Worm (Caenorhabditis elegans) whole organism, mixed stage, embryonic: ENCODE measurements around the gene hpo-18.
A peak's percentile ranks its signal among the peaks of the same experiment; 100 is the strongest.

Experiments used
- M03D4.4 ChIP-seq: sonication (generic microtip); optimal IDR thresholded peaks from 2 replicates; lab custom pipeline; 2017; ENCODE audit warnings: mild to moderate bottlenecking, missing genetic modification characterization, missing compliant biosample characterization
- bed-3 ChIP-seq: fragments of 200-800 bp; sonication (Bioruptor generic); optimal IDR thresholded peaks from 3 replicates; lab custom pipeline; 2018; ENCODE audit warnings: mild to moderate bottlenecking, missing genetic modification characterization, moderate library complexity, missing compliant biosample characterization
- blmp-1 ChIP-seq: fragments of 150-350 bp; optimal IDR thresholded peaks from 2 replicates; lab custom pipeline; 2014; ENCODE audit warnings: missing biosample characterization, missing genetic modification characterization
- ceh-39 ChIP-seq: fragments of 150-350 bp; optimal IDR thresholded peaks from 2 replicates; lab custom pipeline; 2014; ENCODE audit warnings: missing biosample characterization, missing genetic modification characterization
- ceh-83 ChIP-seq: fragments of 200-800 bp; sonication (Bioruptor generic); optimal IDR thresholded peaks from 2 replicates; lab custom pipeline; 2018; ENCODE audit warnings: mild to moderate bottlenecking, missing genetic modification characterization, missing compliant biosample characterization
- ces-1 ChIP-seq: fragments of 150-350 bp; optimal IDR thresholded peaks from 2 replicates; lab custom pipeline; 2014; ENCODE audit warnings: missing biosample characterization, missing genetic modification reagents, missing genetic modification characterization
- cnd-1 ChIP-seq: fragments of 200-800 bp; sonication (Bioruptor generic); optimal IDR thresholded peaks from 2 replicates; lab custom pipeline; 2018; ENCODE audit warnings: mild to moderate bottlenecking, missing genetic modification characterization, missing compliant biosample characterization
- drap-1 ChIP-seq: fragments of 200-800 bp; sonication (Bioruptor generic); optimal IDR thresholded peaks from 3 replicates; lab custom pipeline; 2018; ENCODE audit warnings: mild to moderate bottlenecking, missing genetic modification characterization, missing compliant biosample characterization
- elt-1 ChIP-seq: sonication (generic microtip); optimal IDR thresholded peaks from 2 replicates; lab custom pipeline; 2017; ENCODE audit warnings: missing genetic modification characterization, mild to moderate bottlenecking, missing compliant biosample characterization, antibody characterized with exemption, moderate library complexity, borderline replicate concordance; ENCODE audit not compliant: insufficient read depth
- elt-3 ChIP-seq: fragments of 150-350 bp; optimal IDR thresholded peaks from 2 replicates; lab custom pipeline; 2014; ENCODE audit warnings: missing biosample characterization, missing genetic modification characterization
- hlh-1 ChIP-seq: fragments of 150-350 bp; optimal IDR thresholded peaks from 2 replicates; lab custom pipeline; 2014; ENCODE audit warnings: missing biosample characterization, missing genetic modification reagents, missing genetic modification characterization
- lin-13 ChIP-seq: fragments of 150-350 bp; optimal IDR thresholded peaks from 2 replicates; lab custom pipeline; 2014; ENCODE audit warnings: missing biosample characterization, missing genetic modification characterization
- lin-32 ChIP-seq: fragments of 200-800 bp; sonication (Bioruptor generic); optimal IDR thresholded peaks from 2 replicates; lab custom pipeline; 2018; ENCODE audit warnings: mild to moderate bottlenecking, missing genetic modification characterization, missing compliant biosample characterization
- lsy-2 ChIP-seq: fragments of 150-350 bp; optimal IDR thresholded peaks from 2 replicates; lab custom pipeline; 2014; ENCODE audit warnings: missing biosample characterization, missing genetic modification characterization
- mab-5 ChIP-seq: fragments of 150-350 bp; optimal IDR thresholded peaks from 2 replicates; lab custom pipeline; 2014; ENCODE audit warnings: missing biosample characterization, missing genetic modification characterization
- mep-1 ChIP-seq: fragments of 150-350 bp; optimal IDR thresholded peaks from 2 replicates; lab custom pipeline; 2017; ENCODE audit warnings: missing biosample characterization, missing genetic modification reagents, missing genetic modification characterization, inconsistent platforms
- mls-2 ChIP-seq: sonication (generic microtip); optimal IDR thresholded peaks from 2 replicates; lab custom pipeline; 2016; ENCODE audit warnings: mild to moderate bottlenecking, missing genetic modification characterization, moderate library complexity, missing compliant biosample characterization
- nhr-12 ChIP-seq: fragments of 150-350 bp; optimal IDR thresholded peaks from 2 replicates; lab custom pipeline; 2014; ENCODE audit warnings: missing biosample characterization, missing genetic modification characterization
- nhr-2 ChIP-seq: fragments of 150-350 bp; optimal IDR thresholded peaks from 2 replicates; lab custom pipeline; 2014; ENCODE audit warnings: missing biosample characterization, missing genetic modification characterization
- nhr-237 ChIP-seq: fragments of 150-350 bp; optimal IDR thresholded peaks from 2 replicates; lab custom pipeline; 2014; ENCODE audit warnings: missing biosample characterization, missing genetic modification characterization
- nhr-28 ChIP-seq: fragments of 150-350 bp; optimal IDR thresholded peaks from 2 replicates; lab custom pipeline; 2014; ENCODE audit warnings: missing biosample characterization, missing genetic modification characterization
- pha-4 ChIP-seq: fragments of 150-350 bp; optimal IDR thresholded peaks from 2 replicates; lab custom pipeline; 2018; ENCODE audit warnings: missing biosample characterization, missing genetic modification reagents, missing genetic modification characterization
- sem-2 ChIP-seq: fragments of 200-800 bp; sonication (Bioruptor generic); optimal IDR thresholded peaks from 2 replicates; lab custom pipeline; 2018; ENCODE audit warnings: mild to moderate bottlenecking, missing genetic modification characterization, missing compliant biosample characterization
- sptf-1 ChIP-seq: sonication (generic microtip); optimal IDR thresholded peaks from 2 replicates; lab custom pipeline; 2017; ENCODE audit warnings: mild to moderate bottlenecking, missing genetic modification characterization, moderate library complexity, missing compliant biosample characterization
- tbx-8 ChIP-seq: fragments of 200-800 bp; sonication (Bioruptor generic); optimal IDR thresholded peaks from 2 replicates; lab custom pipeline; 2018; ENCODE audit warnings: mild to moderate bottlenecking, missing genetic modification characterization, moderate library complexity, missing compliant biosample characterization
- unc-120 ChIP-seq: sonication (generic microtip); optimal IDR thresholded peaks from 2 replicates; lab custom pipeline; 2017; ENCODE audit warnings: missing genetic modification characterization, missing compliant biosample characterization; ENCODE audit not compliant: poor library complexity, severe bottlenecking
- unc-39 ChIP-seq: fragments of 150-350 bp; optimal IDR thresholded peaks from 2 replicates; lab custom pipeline; 2014; ENCODE audit warnings: missing biosample characterization, missing genetic modification characterization
- unc-62 ChIP-seq: fragments of 150-350 bp; optimal IDR thresholded peaks from 2 replicates; lab custom pipeline; 2014; ENCODE audit warnings: missing biosample characterization, missing genetic modification reagents, missing genetic modification characterization
- zip-8 ChIP-seq: fragments of 150-350 bp; optimal IDR thresholded peaks from 2 replicates; lab custom pipeline; 2014; ENCODE audit warnings: missing biosample characterization, missing genetic modification characterization
- ztf-11 ChIP-seq: fragments of 150-350 bp; optimal IDR thresholded peaks from 2 replicates; lab custom pipeline; 2014; ENCODE audit warnings: missing biosample characterization, missing genetic modification characterization

Gene hpo-18

DNA sequence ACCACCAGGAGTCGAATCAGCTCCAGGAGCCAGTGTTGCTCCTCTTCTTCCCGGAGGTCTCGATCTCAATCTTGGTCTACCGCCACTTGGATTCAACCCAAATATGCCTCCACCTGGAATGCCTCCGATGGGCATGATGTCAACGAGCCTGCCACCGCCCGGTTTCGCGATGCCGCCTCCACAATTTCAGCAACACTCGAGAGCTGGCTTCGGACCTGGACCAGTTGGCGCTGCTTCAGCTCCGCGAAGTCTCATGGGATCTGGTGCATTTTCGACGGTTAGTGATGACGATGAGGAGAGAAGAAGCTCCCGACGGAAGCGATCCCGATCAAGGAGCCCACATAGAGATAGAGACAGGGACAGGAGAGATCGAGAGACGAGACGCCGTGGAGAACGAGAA, 26.8 kb upstream of the hpo-18 start:
- no peak for TF ChIP-seq ceh-39 (tag; lab: Kevin White, UChicago)
- TF ChIP-seq nhr-237 = no peak
- no peak for TF ChIP-seq ceh-83 (GFP tag; lab: Kevin White, UChicago)
- TF ChIP-seq nhr-2 (tag; lab: Kevin White, UChicago) = no peak
- TF ChIP-seq zip-8 (tag; lab: Kevin White, UChicago) = no peak
- no peak for TF ChIP-seq nhr-12 (tag; lab: Kevin White, UChicago)
- no peak for TF ChIP-seq ces-1 (GFP tag; lab: Kevin White, UChicago)
- no peak for TF ChIP-seq lin-32 (GFP tag; lab: Kevin White, UChicago)
- no peak for TF ChIP-seq bed-3
- TF ChIP-seq mls-2 = no peak
- TF ChIP-seq drap-1 = no peak
- no peak for TF ChIP-seq sptf-1 (tag; lab: Kevin White, UChicago)
- TF ChIP-seq cnd-1 (tag; lab: Kevin White, UChicago) = no peak
- no peak for TF ChIP-seq unc-62 (GFP tag; lab: Kevin White, UChicago)
- TF ChIP-seq blmp-1 (tag; lab: Kevin White, UChicago) = no peak
- TF ChIP-seq unc-120 (tag; lab: Kevin White, UChicago) = no peak

DNA sequence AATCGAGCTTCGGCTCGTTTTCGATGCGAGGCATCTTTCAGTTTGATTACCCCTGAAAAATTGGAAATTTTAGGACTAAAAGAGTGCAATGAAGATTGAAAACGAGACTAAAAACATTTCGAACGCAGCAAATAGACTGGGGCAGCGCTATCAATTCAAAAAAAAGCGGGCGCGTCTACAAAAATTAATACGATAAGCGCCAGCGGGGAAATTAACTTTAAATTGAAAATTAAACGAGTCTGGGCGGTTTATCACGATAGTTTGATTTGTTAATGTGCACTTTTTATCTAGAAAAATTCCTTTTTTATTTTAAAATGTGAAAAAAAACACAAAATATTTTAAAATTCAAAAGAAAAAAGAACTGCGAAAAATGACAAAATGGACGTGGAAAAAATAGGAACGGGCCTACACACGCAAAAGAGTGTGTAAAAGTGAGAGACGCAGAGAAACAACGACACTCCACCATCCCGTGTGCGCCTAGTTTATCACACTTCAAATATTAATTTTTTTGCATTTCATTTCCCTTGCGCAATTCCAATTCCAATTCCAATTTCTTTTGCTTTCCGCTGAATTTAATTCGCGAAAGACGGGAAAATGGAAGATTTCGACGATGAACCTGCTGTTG, 25.2 kb upstream of the hpo-18 start, which contains the start of the genes gmpr-1 and fipp-1:
Gene gmpr-1, minus strand, starts transcription at position 75 of the 625 bp plus-strand sequence.
Gene fipp-1, plus strand, starts transcription at position 499 of the 625 bp plus-strand sequence.
- TF ChIP-seq zip-8 (tag; lab: Kevin White, UChicago) (peak; percentile 0), sptf-1 (tag; lab: Kevin White, UChicago) (no peak), mep-1 (tag; lab: Kevin White, UChicago) (peak; percentile 54), ces-1 (GFP tag; lab: Kevin White, UChicago) (peak; percentile 46), lsy-2 (tag; lab: Kevin White, UChicago) (peak; percentile 15), nhr-2 (tag; lab: Kevin White, UChicago) (no peak), pha-4 (peak; percentile 42), tbx-8 (GFP tag; lab: Kevin White, UChicago) (no peak)

DNA sequence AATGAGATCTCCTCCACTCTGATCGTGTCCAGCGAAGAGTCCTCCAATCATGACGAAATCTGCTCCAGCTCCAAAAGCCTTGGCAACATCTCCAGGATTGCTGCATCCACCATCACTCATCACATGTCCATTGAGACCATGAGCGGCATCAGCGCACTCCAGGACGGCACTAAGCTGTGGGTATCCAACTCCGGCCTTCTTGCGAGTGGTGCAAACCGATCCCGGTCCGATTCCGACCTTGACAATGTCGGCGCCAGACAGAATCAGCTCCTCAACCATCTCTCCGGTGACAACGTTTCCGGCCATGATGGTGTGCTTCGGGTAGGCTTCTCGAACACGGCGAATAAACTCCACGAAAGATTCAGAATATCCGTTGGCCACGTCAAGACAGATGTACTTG, 24.3 kb upstream of the hpo-18 start:
- TF ChIP-seq nhr-2 (tag; lab: Kevin White, UChicago) = no peak
- no peak for TF ChIP-seq lin-32 (GFP tag; lab: Kevin White, UChicago)
- no peak for TF ChIP-seq blmp-1 (tag; lab: Kevin White, UChicago)
- TF ChIP-seq elt-1 = no peak
- TF ChIP-seq unc-62 (GFP tag; lab: Kevin White, UChicago) = no peak
- no peak for TF ChIP-seq mab-5
- no peak for TF ChIP-seq ces-1 (GFP tag; lab: Kevin White, UChicago)

DNA sequence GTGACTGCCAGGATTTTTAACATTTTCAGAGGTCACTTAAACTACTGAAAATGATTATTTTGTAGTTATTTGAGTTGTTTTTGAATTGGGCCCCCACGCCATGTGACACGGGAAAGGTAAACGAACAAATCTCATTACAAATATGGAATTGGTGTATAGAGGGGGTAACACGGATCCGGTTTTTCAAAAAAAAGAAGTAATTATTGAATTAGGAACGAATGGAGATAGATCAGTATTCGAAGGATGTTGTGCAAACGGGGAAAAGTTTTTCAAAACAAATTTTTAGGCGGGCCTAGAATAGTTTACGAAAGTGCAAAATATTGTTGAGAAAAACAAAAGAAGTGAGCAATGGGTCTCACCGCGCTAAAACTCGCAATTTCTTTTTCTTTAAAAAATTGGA, 20.2 kb upstream of the hpo-18 start, which contains the start of gene F32D1.11:
Gene F32D1.11, minus strand, starts transcription at position 101 of the 400 bp plus-strand sequence.
- no peak for TF ChIP-seq ztf-11 (tag; lab: Kevin White, UChicago)
- no peak for TF ChIP-seq zip-8 (tag; lab: Kevin White, UChicago)
- no peak for TF ChIP-seq sem-2 (GFP tag; lab: Kevin White, UChicago)
- no peak for TF ChIP-seq mep-1 (tag; lab: Kevin White, UChicago)
- TF ChIP-seq unc-120 (tag; lab: Kevin White, UChicago) = no peak
- TF ChIP-seq ceh-83 (GFP tag; lab: Kevin White, UChicago) = no peak
- TF ChIP-seq blmp-1 (tag; lab: Kevin White, UChicago) = no peak
- no peak for TF ChIP-seq nhr-28 (tag; lab: Kevin White, UChicago)
- no peak for TF ChIP-seq lin-13 (tag; lab: Kevin White, UChicago)

DNA sequence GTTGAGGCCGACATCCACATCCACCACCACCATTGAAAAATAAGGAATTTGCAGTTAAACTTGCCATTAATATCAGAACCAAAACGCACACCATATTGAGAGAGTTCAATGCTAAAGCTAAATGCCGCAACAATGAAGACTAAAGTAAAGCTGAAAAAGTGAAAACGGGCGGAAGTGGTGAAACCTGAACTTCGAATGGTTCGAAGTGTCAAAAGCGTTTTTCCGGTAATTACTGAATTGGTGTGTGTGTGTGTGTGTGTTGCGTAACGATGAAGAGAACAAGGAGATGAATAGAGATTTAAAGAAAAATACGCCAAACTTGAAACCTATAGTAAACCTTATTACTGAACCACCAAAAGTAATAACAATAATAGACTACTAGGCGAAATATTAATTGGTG, 18.3 kb upstream of the hpo-18 start, which contains the start of gene grl-13:
Gene grl-13, minus strand, starts transcription at position 101 of the 400 bp plus-strand sequence.
- TF ChIP-seq ceh-39 (tag; lab: Kevin White, UChicago) (no peak), blmp-1 (tag; lab: Kevin White, UChicago) (no peak), hlh-1 (no peak)

DNA sequence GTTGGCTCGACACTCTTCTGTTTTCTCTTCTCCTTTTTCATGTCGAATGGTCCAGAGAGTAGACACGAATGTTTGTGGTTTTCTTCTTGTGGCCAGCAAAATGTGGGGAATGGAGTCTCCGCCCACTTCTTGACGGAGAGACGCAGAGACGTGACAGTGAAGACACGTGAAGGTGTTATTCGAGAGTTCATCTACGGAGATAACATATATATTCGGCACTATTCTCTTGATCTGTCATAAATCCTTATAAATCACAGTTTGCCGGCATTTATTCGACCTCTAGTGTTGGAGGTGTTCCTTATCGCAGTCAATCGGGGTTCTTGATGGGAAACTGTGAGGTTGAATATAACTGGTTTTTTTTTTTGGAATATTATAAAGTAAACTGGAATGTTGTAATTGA, 15.3 kb upstream of the hpo-18 start, which contains the start of gene F32D1.3:
Gene F32D1.3, minus strand, starts transcription at position 65 of the 400 bp plus-strand sequence.
- TF ChIP-seq mab-5 (no peak), unc-62 (GFP tag; lab: Kevin White, UChicago) (peak; percentile 51), cnd-1 (tag; lab: Kevin White, UChicago) (no peak), nhr-12 (tag; lab: Kevin White, UChicago) (no peak), elt-3 (tag; lab: Kevin White, UChicago) (peak; percentile 37), lin-32 (GFP tag; lab: Kevin White, UChicago) (no peak), zip-8 (tag; lab: Kevin White, UChicago) (no peak), ceh-83 (GFP tag; lab: Kevin White, UChicago) (no peak), elt-1 (peak; percentile 69), unc-39 (tag; lab: Kevin White, UChicago) (no peak), bed-3 (no peak), nhr-2 (tag; lab: Kevin White, UChicago) (peak; percentile 19), M03D4.4 (tag; lab: Kevin White, UChicago) (no peak), hlh-1 (no peak)
